Worm (Caenorhabditis elegans): ENCODE measurements around the gene nth-1.
A peak's percentile ranks its signal among the peaks of the same experiment; 100 is the strongest.

The nth-1 gene

DNA sequence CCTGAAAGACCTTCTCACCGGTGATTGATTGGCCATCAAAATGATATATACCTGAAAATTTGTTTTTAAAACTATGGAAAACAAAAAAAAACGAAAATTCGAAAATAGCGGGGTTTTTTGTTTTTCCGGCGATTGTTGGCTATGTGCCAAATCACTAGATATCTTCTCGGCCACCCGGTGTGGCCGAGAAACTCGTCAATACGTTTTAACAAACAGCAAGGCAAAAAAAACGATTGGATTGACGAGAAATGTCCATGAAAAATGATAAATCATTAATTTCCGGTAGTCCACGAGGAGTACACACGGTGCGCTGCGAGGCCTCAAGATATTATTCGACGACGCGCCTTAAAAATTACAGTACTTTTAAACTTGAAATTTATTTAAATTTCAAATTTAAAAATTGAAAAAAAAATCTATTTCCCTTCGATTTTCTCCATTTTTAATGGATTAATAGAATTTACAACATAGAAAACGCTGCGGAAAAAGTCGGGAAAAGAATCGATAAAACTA is 7.0 kb upstream of the nth-1 start, which contains the start of gene R10E4.11:
R10E4.11 (minus strand) TSS at position 51 of the 510 bp plus-strand sequence.
- TF ChIP-seq lsy-2 (tag; optimal IDR thresholded peaks at IDR 0.05) (peak in 1 of 2 experiments; percentile 28), daf-16 (GFP tag; optimal IDR thresholded peaks at IDR 0.05) (peak in 1 of 2 experiments; percentile 30), daf-16 (tag; optimal IDR thresholded peaks at IDR 0.05) (peak; percentile 23), hlh-30 (tag; optimal IDR thresholded peaks at IDR 0.05; ENCODE audit: insufficient read depth) (no peak), lin-29 (GFP tag; IDR thresholded peaks at IDR 0.05) (no peak)

DNA sequence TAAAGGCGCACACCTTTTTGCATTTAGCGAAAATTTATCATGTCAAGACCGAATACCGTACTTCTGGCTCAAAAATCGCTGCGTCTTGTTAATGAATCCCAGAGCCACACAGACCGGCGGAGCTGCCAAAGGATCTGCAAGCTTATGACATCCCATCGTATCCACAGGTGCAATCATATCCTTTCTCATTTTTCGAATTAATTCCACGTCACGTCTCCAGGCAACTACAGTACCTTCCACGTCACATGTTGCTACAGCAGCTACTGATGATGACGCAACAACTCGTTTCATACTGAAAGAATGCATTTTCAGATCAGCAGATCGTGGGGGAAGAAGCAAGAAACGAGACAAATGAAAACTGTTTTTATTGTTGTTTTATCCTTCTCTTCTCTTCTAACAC is 945 bp downstream of the nth-1 start, which contains the start of gene R10E4.6:
R10E4.6 (plus strand) TSS at position 301 of the 400 bp plus-strand sequence.
- no peak for TF ChIP-seq pqm-1 (tag; optimal IDR thresholded peaks at IDR 0.05)
- TF ChIP-seq mep-1 (tag; optimal IDR thresholded peaks at IDR 0.05) = no peak
- no peak for TF ChIP-seq pha-4 (GFP tag; IDR thresholded peaks at IDR 0.05)
- no peak for TF ChIP-seq pha-4 (tag; optimal IDR thresholded peaks at IDR 0.05)
- TF ChIP-seq nhr-111 (GFP tag; optimal IDR thresholded peaks at IDR 0.05) = no peak

DNA sequence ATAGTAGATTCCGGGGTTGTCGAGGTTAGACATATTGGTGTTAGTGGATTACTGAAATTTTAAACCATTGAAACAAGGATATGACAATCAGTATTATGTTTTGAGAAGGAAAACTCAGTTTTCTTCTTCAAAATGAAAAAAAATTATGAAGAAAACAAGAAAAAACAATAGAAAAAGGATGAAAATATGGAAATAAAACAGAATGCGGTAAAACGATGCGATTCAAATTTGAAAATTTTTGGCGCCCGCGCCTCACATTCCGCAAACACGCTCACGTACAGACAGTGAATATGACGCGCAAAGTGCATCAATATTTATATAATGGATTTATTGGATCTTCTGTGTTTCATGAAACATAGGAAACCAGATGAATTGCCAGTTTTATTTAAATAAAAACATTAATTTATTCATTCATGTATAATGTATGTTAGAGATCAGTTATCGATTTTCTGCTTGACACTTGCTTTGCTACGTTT is 2.8 kb downstream of the nth-1 start, which contains the start of gene mcm-5:
mcm-5 (minus strand) TSS at position 51 of the 476 bp plus-strand sequence.
- no peak for TF ChIP-seq Y75B8A.6 (GFP tag; IDR thresholded peaks at IDR 0.05)
- TF ChIP-seq mes-2 (tag; optimal IDR thresholded peaks at IDR 0.05; ENCODE audit: poor library complexity, severe bottlenecking) = peak; percentile 62
- TF ChIP-seq skn-1 (tag; optimal IDR thresholded peaks at IDR 0.05) = no peak
- no peak for TF ChIP-seq zfp-3 (GFP tag; conservative IDR thresholded peaks at IDR 0.05)
- TF ChIP-seq Y48G9A.11 (GFP tag; IDR thresholded peaks at IDR 0.05) = no peak
- peak in 1 of 2 experiments; percentile 56 for TF ChIP-seq lsy-2 (tag; optimal IDR thresholded peaks at IDR 0.05)
- no peak for TF ChIP-seq ztf-11 (tag; optimal IDR thresholded peaks at IDR 0.05)
- no peak for TF ChIP-seq F10B5.3 (tag; optimal IDR thresholded peaks at IDR 0.05)
- TF ChIP-seq D1046.2 (GFP tag; IDR thresholded peaks at IDR 0.05) = no peak
- TF ChIP-seq egl-43 (GFP tag; IDR thresholded peaks at IDR 0.05) = no peak
- no peak for TF ChIP-seq unc-62 (GFP tag; optimal IDR thresholded peaks at IDR 0.05 in 1 of 2)
- no peak for TF ChIP-seq unc-62 (tag; optimal IDR thresholded peaks at IDR 0.05)
- TF ChIP-seq nhr-41 (GFP tag; IDR thresholded peaks at IDR 0.05) = no peak
- TF ChIP-seq unc-130 (GFP tag; optimal IDR thresholded peaks at IDR 0.05) = peak; percentile 28
- TF ChIP-seq daf-16 (GFP tag; optimal IDR thresholded peaks at IDR 0.05) = no peak
- peak; percentile 19 for TF ChIP-seq daf-16 (tag; optimal IDR thresholded peaks at IDR 0.05)
- TF ChIP-seq lir-3 (tag; optimal IDR thresholded peaks at IDR 0.05) = no peak
- TF ChIP-seq cey-2 (tag; optimal IDR thresholded peaks at IDR 0.05; ENCODE audit: borderline replicate concordance, insufficient read depth) = no peak
- TF ChIP-seq R02D3.7 (tag; optimal IDR thresholded peaks at IDR 0.05) = no peak
- TF ChIP-seq nhr-237 (tag; optimal IDR thresholded peaks at IDR 0.05) = no peak
- no peak for TF ChIP-seq mxl-2 (GFP tag; conservative IDR thresholded peaks at IDR 0.05)
- no peak for TF ChIP-seq ZK337.2 (GFP tag; IDR thresholded peaks at IDR 0.05)
- no peak for TF ChIP-seq ceh-62 (tag; optimal IDR thresholded peaks at IDR 0.05)
- peak; percentile 86 for TF ChIP-seq dpl-1 (GFP tag; optimal IDR thresholded peaks at IDR 0.05)
- no peak for TF ChIP-seq T26A8.4 (GFP tag; IDR thresholded peaks at IDR 0.05)
- no peak for TF ChIP-seq madf-5 (GFP tag; IDR thresholded peaks at IDR 0.05)
- no peak for TF ChIP-seq snpc-1.2 (GFP tag; IDR thresholded peaks at IDR 0.05)
- TF ChIP-seq lin-29 (GFP tag; IDR thresholded peaks at IDR 0.05) = no peak

DNA sequence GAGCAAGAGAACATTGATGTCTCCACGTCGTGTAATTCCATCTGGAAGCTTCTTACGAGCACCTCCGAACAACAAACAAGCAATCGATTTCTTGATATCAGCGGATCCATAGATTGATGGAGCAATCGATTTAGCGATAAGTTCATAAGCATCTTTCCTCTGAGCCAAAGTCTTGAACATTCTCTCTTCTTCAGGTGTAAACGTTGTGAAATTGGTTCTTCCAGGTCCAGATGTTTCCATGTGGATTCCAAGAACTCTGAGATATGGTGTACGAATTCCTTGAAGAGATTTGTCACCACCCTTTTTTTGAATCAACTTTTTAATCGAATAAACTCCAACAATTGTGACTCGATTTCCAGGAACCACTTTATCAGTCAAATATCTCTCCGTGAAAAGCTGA is 4.1 kb downstream of the nth-1 start:
- TF ChIP-seq unc-62 (GFP tag; optimal IDR thresholded peaks at IDR 0.05 in 1 of 2) (peak in 1 of 2 experiments; percentile 91), unc-62 (tag; optimal IDR thresholded peaks at IDR 0.05) (no peak), zfp-3 (GFP tag; conservative IDR thresholded peaks at IDR 0.05) (no peak)

Measured in whole organism, L4 larva.